Worm (Caenorhabditis elegans): Measurements from ENCODE around the gene C44C10.5.
"Not testable (repeated sequence)": the region's sequence is repeated elsewhere in the genome, so short reads cannot be mapped to it uniquely, and the experiment has no call there.

C44C10.5 gene

DNA sequence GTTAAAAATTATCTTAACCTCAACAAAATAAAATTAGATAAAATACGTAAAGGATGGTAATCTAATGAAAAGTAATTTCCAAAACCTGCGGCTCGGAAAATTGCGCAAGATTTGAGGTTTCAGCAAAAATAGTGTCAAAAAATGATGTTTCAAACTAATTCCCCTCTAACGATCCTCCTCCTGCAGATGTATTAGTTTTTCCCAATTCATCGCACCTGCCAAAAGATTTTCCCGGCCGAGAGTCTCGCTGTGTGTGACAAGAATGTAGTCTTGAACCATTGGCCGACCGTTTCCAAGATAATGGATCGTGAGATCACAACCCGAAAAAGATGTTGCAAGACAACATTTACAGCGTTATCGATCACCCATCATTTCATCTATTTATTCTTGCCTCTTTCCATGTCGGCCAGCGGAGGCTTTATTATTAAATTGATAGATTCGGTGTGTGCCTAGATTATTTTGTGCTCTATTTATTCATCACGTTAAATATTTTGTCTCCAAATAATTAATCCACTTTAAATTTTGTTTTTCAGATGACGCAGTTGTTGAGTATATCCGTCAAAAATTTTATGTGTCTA is at the start of gene C44C10.5, which contains the start of gene C44C10.10:
Gene C44C10.5 (plus strand): TSS at position 528 of the 578 bp plus-strand sequence.
Gene C44C10.10 (plus strand): TSS at position 301 of the 578 bp plus-strand sequence.
- no peak for TF ChIP-seq F44E2.7 (GFP tag; IDR thresholded peaks at IDR 0.05)
- TF ChIP-seq nhr-42 (GFP tag; IDR thresholded peaks at IDR 0.05): no peak
- peak; percentile 7 for TF ChIP-seq aha-1 (tag)

DNA sequence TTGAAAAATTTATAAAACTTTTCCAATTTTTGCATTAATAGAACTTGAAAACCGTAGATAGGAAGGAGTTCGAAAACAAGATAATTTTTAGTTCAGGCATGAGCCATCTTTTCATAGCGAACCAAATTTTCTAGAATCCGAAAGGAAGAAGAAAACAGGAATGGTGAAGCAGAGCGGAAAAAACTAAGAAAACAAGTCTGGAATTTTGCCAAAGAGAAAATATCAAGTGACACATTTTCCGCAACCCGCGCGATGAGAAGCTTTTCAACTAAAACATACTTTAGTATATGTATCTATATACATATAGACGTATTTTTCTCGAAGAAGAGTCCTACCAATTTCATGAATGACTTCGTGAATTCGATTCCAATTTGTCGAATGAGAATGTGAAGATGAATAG is 48.8 kb upstream of the C44C10.5 start:
- TF ChIP-seq aha-1 (tag): peak; percentile 64
- no peak for TF ChIP-seq vab-7 (GFP tag; IDR thresholded peaks at IDR 0.05)

DNA sequence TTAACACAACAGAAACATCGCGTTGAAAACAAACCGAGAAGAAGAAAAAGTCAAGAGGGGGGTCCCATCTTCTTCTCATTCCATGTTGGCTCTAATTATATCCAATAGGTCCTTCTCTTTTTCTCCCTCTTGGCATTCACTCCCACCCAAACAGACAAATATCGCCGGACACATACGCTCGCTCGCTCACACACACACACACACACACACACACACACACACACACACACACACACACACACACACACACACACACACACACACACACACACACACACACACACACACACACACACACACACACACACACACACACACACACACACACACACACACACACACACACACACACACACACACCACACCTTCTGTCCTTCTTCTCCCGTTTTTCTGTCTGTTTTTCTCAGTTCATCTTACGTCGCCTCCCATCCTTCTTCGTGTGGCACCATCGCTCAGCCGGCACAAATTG is 46.5 kb upstream of the C44C10.5 start, which contains the start of gene sto-4:
Gene sto-4 (plus strand): TSS at position 360 of the 469 bp plus-strand sequence.
- TF ChIP-seq ctbp-1 (GFP tag; IDR thresholded peaks at IDR 0.05) (peak; percentile 91), nhr-6 (tag; optimal IDR thresholded peaks at IDR 0.05) (peak; percentile 58), spr-3 (GFP tag; optimal IDR thresholded peaks at IDR 0.05) (peak; percentile 76), unc-62 (GFP tag; optimal IDR thresholded peaks at IDR 0.05 in 1 of 2) (peak in 1 of 2 experiments; percentile 15), dve-1 (tag; optimal IDR thresholded peaks at IDR 0.05; ENCODE audit: insufficient read depth) (peak; percentile 83), aha-1 (tag) (peak; percentile 80), rbr-2 (tag; optimal IDR thresholded peaks at IDR 0.05) (peak; percentile 90), F10B5.3 (tag; optimal IDR thresholded peaks at IDR 0.05) (peak; percentile 51), hmg-1.1 (GFP tag; IDR thresholded peaks at IDR 0.05) (peak; percentile 67), T20F7.1 (GFP tag; optimal IDR thresholded peaks at IDR 0.05) (peak; percentile 64), nhr-237 (tag; optimal IDR thresholded peaks at IDR 0.05) (peak; percentile 9), Y5F2A.4 (GFP tag; optimal IDR thresholded peaks at IDR 0.05) (peak; percentile 57), daf-16 (GFP tag; optimal IDR thresholded peaks at IDR 0.05) (peak in 1 of 2 experiments; percentile 77), ceh-20 (GFP tag; IDR thresholded peaks at IDR 0.05) (peak; percentile 67), mep-1 (tag; optimal IDR thresholded peaks at IDR 0.05) (peak; percentile 77), lin-13 (GFP tag; optimal IDR thresholded peaks at IDR 0.05) (peak; percentile 22), gei-8 (GFP tag; optimal IDR thresholded peaks at IDR 0.05) (peak; percentile 66), nhr-28 (tag; optimal IDR thresholded peaks at IDR 0.05) (peak; percentile 7), T26A8.4 (GFP tag; IDR thresholded peaks at IDR 0.05) (peak; percentile 49), zfp-2 (tag; optimal IDR thresholded peaks at IDR 0.05) (peak; percentile 39), hif-1 (tag; optimal IDR thresholded peaks at IDR 0.05) (peak in 1 of 2 experiments; percentile 80), egl-43 (GFP tag; IDR thresholded peaks at IDR 0.05) (peak; percentile 41; the same call in 1 of the 2 replicates), nhr-48 (tag; optimal IDR thresholded peaks at IDR 0.05) (peak; percentile 17), hlh-11 (tag; optimal IDR thresholded peaks at IDR 0.05) (peak; percentile 84), lsy-2 (tag; optimal IDR thresholded peaks at IDR 0.05) (peak in 1 of 2 experiments; percentile 28), mxl-3 (GFP tag; optimal IDR thresholded peaks at IDR 0.05) (peak; percentile 68), fkh-10 (GFP tag; optimal IDR thresholded peaks at IDR 0.05) (peak; percentile 22), nhr-102 (tag; optimal IDR thresholded peaks at IDR 0.05) (peak; percentile 63), F37D6.2 (tag; optimal IDR thresholded peaks at IDR 0.05) (peak; percentile 76), nhr-25 (tag; optimal IDR thresholded peaks at IDR 0.05; ENCODE audit: borderline replicate concordance, insufficient read depth) (peak; percentile 89), sdz-12 (GFP tag; optimal IDR thresholded peaks at IDR 0.05) (peak; percentile 52), hlh-30 (tag; optimal IDR thresholded peaks at IDR 0.05; ENCODE audit: insufficient read depth) (peak; percentile 67)
- TF ChIP-seq unc-62, daf-16 (tag; optimal IDR thresholded peaks at IDR 0.05): not testable (repeated sequence)
